Fruit fly (Drosophila melanogaster) whole organism, embryonic: ENCODE measurements around the gene Hpd.

Experiments
- Ada2b ChIP-seq: fragments of 200-800 bp; sonication (Bioruptor generic); IDR thresholded peaks from 2 replicates; pipeline ENCODE4 v1.3.6; 2022; ENCODE audit warnings: missing biosample characterization, missing genetic modification characterization
- Antp ChIP-seq: fragments of 200-800 bp; sonication (Bioruptor generic); optimal IDR thresholded peaks from 3 replicates; lab custom pipeline; 2016; ENCODE audit warnings: missing biosample characterization, missing genetic modification characterization
- C15 ChIP-seq: fragments of 200-800 bp; sonication (Bioruptor generic); IDR thresholded peaks from 3 replicates; pipeline ENCODE4 v1.3.6; 2022; ENCODE audit warnings: missing biosample characterization, missing genetic modification characterization
- CG10209 ChIP-seq: fragments of 200-800 bp; sonication (Bioruptor generic); optimal IDR thresholded peaks from 3 replicates; lab custom pipeline; 2017; ENCODE audit warnings: missing biosample characterization, mild to moderate bottlenecking, missing genetic modification characterization, missing genetic modification reagents
- CG11456 ChIP-seq: fragments of 200-800 bp; sonication (Bioruptor generic); IDR thresholded peaks from 3 replicates; pipeline ENCODE4 v1.3.6; 2022; ENCODE audit warnings: missing biosample characterization, missing genetic modification characterization
- CG12236 ChIP-seq: fragments of 200-800 bp; sonication (Bioruptor generic); optimal IDR thresholded peaks from 2 replicates; lab custom pipeline; 2016; ENCODE audit warnings: missing biosample characterization, missing genetic modification characterization
- CG1233 ChIP-seq: fragments of 200-800 bp; sonication (Bioruptor generic); optimal IDR thresholded peaks from 4 replicates; lab custom pipeline; 2018; ENCODE audit warnings: missing biosample characterization, mild to moderate bottlenecking, missing genetic modification characterization
- CG12744 ChIP-seq: fragments of 200-800 bp; sonication (Bioruptor generic); optimal IDR thresholded peaks from 2 replicates; lab custom pipeline; 2016; ENCODE audit warnings: missing biosample characterization, missing genetic modification characterization
- CG12942 ChIP-seq: fragments of 200-800 bp; sonication (Bioruptor generic); optimal IDR thresholded peaks from 3 replicates; lab custom pipeline; 2016; ENCODE audit warnings: missing biosample characterization, missing genetic modification characterization
- CG13123 ChIP-seq: fragments of 200-800 bp; sonication (Bioruptor generic); optimal IDR thresholded peaks from 2 replicates; lab custom pipeline; 2016; ENCODE audit warnings: missing biosample characterization, missing genetic modification characterization
- CG14710 ChIP-seq: fragments of 200-800 bp; sonication (Bioruptor generic); optimal IDR thresholded peaks from 3 replicates; lab custom pipeline; 2019; ENCODE audit warnings: missing biosample characterization, mild to moderate bottlenecking, missing genetic modification characterization, moderate library complexity
- CG17802 ChIP-seq: fragments of 200-800 bp; sonication (Bioruptor generic); optimal IDR thresholded peaks from 2 replicates; lab custom pipeline; 2018; ENCODE audit warnings: missing biosample characterization, mild to moderate bottlenecking, missing genetic modification characterization, moderate library complexity
- CG2120 ChIP-seq: fragments of 200-800 bp; sonication (Bioruptor generic); optimal IDR thresholded peaks from 3 replicates; lab custom pipeline; 2016; ENCODE audit warnings: missing biosample characterization, missing genetic modification characterization
- CG2129 ChIP-seq: fragments of 200-800 bp; sonication (Bioruptor generic); IDR thresholded peaks from 2 replicates; pipeline ENCODE4 v1.3.6; 2022; ENCODE audit warnings: missing biosample characterization, missing genetic modification characterization; ENCODE audit not compliant: partially characterized antibody
- CG2202 ChIP-seq: fragments of 200-800 bp; sonication (Bioruptor generic); optimal IDR thresholded peaks from 2 replicates; lab custom pipeline; 2018; ENCODE audit warnings: missing biosample characterization, mild to moderate bottlenecking, missing genetic modification characterization
- CG30020 ChIP-seq: fragments of 200-800 bp; optimal IDR thresholded peaks from 2 replicates; lab custom pipeline; 2019; ENCODE audit warnings: missing biosample characterization, mild to moderate bottlenecking, missing genetic modification characterization, moderate library complexity
- CG3065 ChIP-seq: fragments of 200-800 bp; sonication (Bioruptor generic); optimal IDR thresholded peaks from 2 replicates; lab custom pipeline; 2016; ENCODE audit warnings: missing biosample characterization, missing genetic modification characterization
- CG31365 ChIP-seq: fragments of 200-800 bp; sonication (Bioruptor generic); optimal IDR thresholded peaks from 2 replicates; lab custom pipeline; 2018; ENCODE audit warnings: missing biosample characterization, mild to moderate bottlenecking, missing genetic modification characterization
- CG3281 ChIP-seq: fragments of 200-800 bp; sonication (Bioruptor generic); optimal IDR thresholded peaks from 3 replicates; lab custom pipeline; 2017; ENCODE audit warnings: missing biosample characterization, mild to moderate bottlenecking, missing genetic modification characterization
- CG34376 ChIP-seq: fragments of 200-800 bp; sonication (Bioruptor generic); optimal IDR thresholded peaks from 2 replicates; lab custom pipeline; 2018; ENCODE audit warnings: missing biosample characterization, mild to moderate bottlenecking, missing genetic modification characterization
- CG34422 ChIP-seq: fragments of 200-800 bp; sonication (Bioruptor generic); IDR thresholded peaks from 3 replicates; pipeline ENCODE4 v1.3.6; 2022; ENCODE audit warnings: missing biosample characterization, missing genetic modification characterization
- CG5245 ChIP-seq: fragments of 200-800 bp; sonication (Bioruptor generic); optimal IDR thresholded peaks from 3 replicates; lab custom pipeline; 2016; ENCODE audit warnings: missing biosample characterization, missing genetic modification characterization
- CG5953 ChIP-seq: fragments of 200-800 bp; sonication (Bioruptor generic); IDR thresholded peaks from 2 replicates; pipeline ENCODE4 v1.3.6; 2022; ENCODE audit warnings: missing biosample characterization, missing genetic modification characterization
- CG6272 ChIP-seq: fragments of 200-800 bp; sonication (Bioruptor generic); IDR thresholded peaks from 2 replicates; pipeline ENCODE4 v1.3.6; 2022; ENCODE audit warnings: missing biosample characterization, missing genetic modification characterization
- CG6854 ChIP-seq: fragments of 200-800 bp; sonication (Bioruptor generic); optimal IDR thresholded peaks from 3 replicates; lab custom pipeline; 2017; ENCODE audit warnings: missing biosample characterization, mild to moderate bottlenecking, missing genetic modification characterization
- CG7372 ChIP-seq: fragments of 200-800 bp; sonication (Bioruptor generic); IDR thresholded peaks from 2 replicates; pipeline ENCODE4 v1.3.6; 2022; ENCODE audit warnings: missing biosample characterization, missing genetic modification characterization
- CG7745 ChIP-seq: fragments of 200-800 bp; sonication (Bioruptor generic); optimal IDR thresholded peaks from 2 replicates; lab custom pipeline; 2018; ENCODE audit warnings: missing biosample characterization, mild to moderate bottlenecking, missing genetic modification characterization, moderate library complexity
- CG9727 ChIP-seq: fragments of 200-800 bp; sonication (Bioruptor generic); optimal IDR thresholded peaks from 3 replicates; lab custom pipeline; 2017; ENCODE audit warnings: missing biosample characterization, mild to moderate bottlenecking, missing genetic modification characterization
- E2f1 ChIP-seq: fragments of 200-800 bp; sonication (Bioruptor generic); IDR thresholded peaks from 2 replicates; pipeline ENCODE4 v1.3.6; 2022; ENCODE audit warnings: missing biosample characterization, missing genetic modification characterization
- Eip74EF ChIP-seq, 2 experiments: fragments of 200-800 bp in 1 of 2; fragments of >200 bp in 1 of 2; sonication (Bioruptor generic) in 1 of 2; optimal IDR thresholded peaks; 2 replicates each; lab custom pipeline; 2017 to 2019; ENCODE audit warnings: missing biosample characterization in 2 of 2, missing genetic modification characterization in 2 of 2, mild to moderate bottlenecking in 1 of 2, moderate library complexity in 1 of 2
- HLH54F ChIP-seq: fragments of 200-800 bp; sonication (Bioruptor generic); optimal IDR thresholded peaks from 3 replicates; lab custom pipeline; 2016; ENCODE audit warnings: missing biosample characterization, missing genetic modification characterization
- MTF-1 ChIP-seq: fragments of 200-800 bp; sonication (Bioruptor generic); optimal IDR thresholded peaks from 2 replicates; lab custom pipeline; 2018; ENCODE audit warnings: missing biosample characterization, mild to moderate bottlenecking, missing genetic modification characterization, borderline replicate concordance
- Sox102F ChIP-seq: fragments of 200-800 bp; sonication (Bioruptor generic); optimal IDR thresholded peaks from 2 replicates; lab custom pipeline; 2018; ENCODE audit warnings: missing biosample characterization, mild to moderate bottlenecking, missing genetic modification characterization, moderate library complexity
- Sry-δ ChIP-seq: fragments of 200-800 bp; sonication (Bioruptor generic); optimal IDR thresholded peaks from 2 replicates; lab custom pipeline; 2016; ENCODE audit warnings: missing biosample characterization, missing genetic modification characterization
- Xrp1 ChIP-seq: fragments of 200-800 bp; sonication (Bioruptor generic); IDR thresholded peaks from 2 replicates; pipeline ENCODE4 v1.3.6; 2022; ENCODE audit warnings: missing biosample characterization, missing genetic modification characterization
- ab ChIP-seq: fragments of 200-800 bp; sonication (Bioruptor generic); optimal IDR thresholded peaks from 2 replicates; lab custom pipeline; 2016; ENCODE audit warnings: missing biosample characterization, missing genetic modification characterization
- bsh ChIP-seq, 2 experiments: fragments of 200-800 bp; sonication (Bioruptor generic); optimal IDR thresholded peaks; 2 replicates each; lab custom pipeline; 2017 to 2018; ENCODE audit warnings: mild to moderate bottlenecking in 2 of 2, missing biosample characterization in 2 of 2, missing genetic modification characterization in 2 of 2, moderate library complexity in 1 of 2
- chm ChIP-seq: fragments of 200-800 bp; sonication (Bioruptor generic); IDR thresholded peaks from 2 replicates; pipeline ENCODE4 v1.3.6; 2022; ENCODE audit warnings: missing biosample characterization, missing genetic modification characterization
- fd3F ChIP-seq: fragments of 200-800 bp; sonication (Bioruptor generic); optimal IDR thresholded peaks from 2 replicates; lab custom pipeline; 2018; ENCODE audit warnings: missing biosample characterization, mild to moderate bottlenecking, missing genetic modification characterization, moderate library complexity
- fd64A ChIP-seq: fragments of 200-800 bp; sonication (Bioruptor generic); optimal IDR thresholded peaks from 3 replicates; lab custom pipeline; 2018; ENCODE audit warnings: missing biosample characterization, mild to moderate bottlenecking, missing genetic modification characterization
- inv ChIP-seq: fragments of 200-800 bp; sonication (Bioruptor generic); IDR thresholded peaks from 2 replicates; pipeline ENCODE4 v1.3.6; 2022; ENCODE audit warnings: missing biosample characterization, missing genetic modification characterization; ENCODE audit not compliant: partially characterized antibody
- jumu ChIP-seq: fragments of 200-800 bp; sonication (Bioruptor generic); optimal IDR thresholded peaks from 3 replicates; lab custom pipeline; 2016; ENCODE audit warnings: missing biosample characterization, missing genetic modification characterization
- nau ChIP-seq: fragments of 200-800 bp; sonication (Bioruptor generic); optimal IDR thresholded peaks from 3 replicates; lab custom pipeline; 2017; ENCODE audit warnings: missing biosample characterization, mild to moderate bottlenecking, missing genetic modification characterization, missing genetic modification reagents
- nom ChIP-seq: fragments of 200-800 bp; sonication (Bioruptor generic); optimal IDR thresholded peaks from 2 replicates; lab custom pipeline; 2017; ENCODE audit warnings: missing biosample characterization, missing genetic modification characterization, mild to moderate bottlenecking, moderate library complexity, missing genetic modification reagents
- peb ChIP-seq: fragments of 200-800 bp; sonication (Bioruptor generic); IDR thresholded peaks from 2 replicates; pipeline ENCODE4 v1.3.6; 2022; ENCODE audit warnings: missing biosample characterization, missing genetic modification characterization
- pho ChIP-seq: fragments of 200-800 bp; sonication (Bioruptor generic); optimal IDR thresholded peaks from 2 replicates; lab custom pipeline; 2016; ENCODE audit warnings: missing biosample characterization, missing genetic modification characterization
- row ChIP-seq: fragments of 200-800 bp; sonication (Bioruptor generic); IDR thresholded peaks from 3 replicates; pipeline ENCODE4 v1.3.6; 2022; ENCODE audit warnings: missing biosample characterization, missing genetic modification characterization
- sd ChIP-seq: fragments of 200-800 bp; sonication (Bioruptor generic); optimal IDR thresholded peaks from 3 replicates; lab custom pipeline; 2018; ENCODE audit warnings: missing biosample characterization, mild to moderate bottlenecking, missing genetic modification characterization, moderate library complexity
- zfh1 ChIP-seq: fragments of 200-800 bp; sonication (Bioruptor generic); IDR thresholded peaks from 3 replicates; pipeline ENCODE4 v1.3.6; 2022; ENCODE audit warnings: missing biosample characterization, missing genetic modification characterization

The Hpd gene

DNA sequence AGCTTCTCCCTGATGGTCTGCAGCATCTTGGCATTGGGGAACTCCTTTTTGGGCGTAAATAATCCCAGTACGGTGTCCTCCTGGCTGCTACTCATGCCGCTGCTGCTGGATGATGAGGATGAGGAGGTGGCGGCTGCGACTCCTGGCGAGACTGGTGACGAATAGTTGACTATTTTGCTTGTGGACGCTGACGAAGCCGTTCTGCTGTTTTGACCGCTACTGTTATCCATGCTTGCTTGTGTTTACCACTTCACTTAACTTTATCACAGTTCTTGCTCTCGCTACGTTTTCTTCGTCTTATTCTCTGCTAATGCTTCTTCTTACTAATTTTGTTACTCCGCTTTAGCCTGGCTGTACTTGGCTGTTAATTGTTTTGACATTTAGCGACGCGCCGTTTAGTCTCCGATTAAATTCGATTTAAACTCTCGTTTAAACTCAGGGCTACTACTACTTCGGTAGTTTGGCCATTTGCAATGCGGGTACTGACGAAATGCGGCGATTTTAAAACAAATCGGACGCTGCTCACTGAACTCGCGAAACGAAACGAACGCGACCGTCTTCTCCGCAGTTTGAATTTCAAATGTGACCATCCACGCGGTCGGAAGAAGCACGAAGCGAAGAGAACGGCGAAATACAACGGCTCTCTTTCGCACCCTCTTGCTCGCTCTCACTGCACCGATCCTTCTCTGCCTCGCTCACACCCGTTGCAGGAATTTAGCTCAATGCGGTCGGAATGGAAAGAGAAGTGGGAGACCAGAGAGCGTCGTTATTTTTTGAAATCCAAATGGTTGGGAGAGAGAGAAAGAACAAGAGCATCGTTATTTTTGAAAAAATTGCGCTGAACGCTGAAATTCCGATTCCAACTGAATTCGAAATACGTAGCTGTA lies 38.4 kb downstream of the Hpd start, which contains the start of gene trbl (continued):
- no peak for TF ChIP-seq CG12236 (GFP tag; lab: Kevin White, UChicago)
- no peak for TF ChIP-seq CG13123 (GFP tag; lab: Kevin White, UChicago)
- no peak for TF ChIP-seq CG1233
- TF ChIP-seq CG3281 (GFP tag; lab: Kevin White, UChicago), result peak; percentile 47
- peak; percentile 71 for TF ChIP-seq CG31365 (tag; lab: Kevin White, UChicago)
- TF ChIP-seq CG17802, result no peak
- no peak for TF ChIP-seq ab (GFP tag; lab: Kevin White, UChicago)
- TF ChIP-seq Sry-δ (GFP tag; lab: Kevin White, UChicago), result no peak
- no peak for TF ChIP-seq CG5953 (GFP tag; lab: Robert Waterston, UW)
- no peak for TF ChIP-seq Ada2b
- TF ChIP-seq HLH54F, result no peak
- TF ChIP-seq CG34376 (GFP tag; lab: Kevin White, UChicago), result peak; percentile 68
- no peak for TF ChIP-seq CG6272 (GFP tag; lab: Robert Waterston, UW)
- no peak for TF ChIP-seq CG12942 (GFP tag; lab: Kevin White, UChicago)
- no peak for TF ChIP-seq CG5245 (GFP tag; lab: Kevin White, UChicago)
- no peak for TF ChIP-seq fd3F (GFP tag; lab: Kevin White, UChicago)
- TF ChIP-seq CG34422, result no peak
- TF ChIP-seq CG2129, result no peak
- peak; percentile 44 for TF ChIP-seq MTF-1 (GFP tag; lab: Kevin White, UChicago)
- peak; percentile 62 for TF ChIP-seq CG7745 (tag; lab: Kevin White, UChicago)
- no peak for TF ChIP-seq E2f1
- TF ChIP-seq peb (GFP tag; lab: Robert Waterston, UW), result no peak
- TF ChIP-seq CG10209 (GFP tag; lab: Kevin White, UChicago), result no peak
- peak; percentile 99 for TF ChIP-seq sd (tag; lab: Kevin White, UChicago)
- no peak for TF ChIP-seq C15 (GFP tag; lab: Robert Waterston, UW)
- TF ChIP-seq chm (GFP tag; lab: Robert Waterston, UW), result peak; percentile 85
- no peak for TF ChIP-seq CG7372 (GFP tag; lab: Robert Waterston, UW)
- no peak for TF ChIP-seq zfh1 (GFP tag; lab: Robert Waterston, UW)
- no peak for TF ChIP-seq CG2202
- TF ChIP-seq fd64A (GFP tag; lab: Kevin White, UChicago), result no peak
- TF ChIP-seq CG2120 (GFP tag; lab: Kevin White, UChicago), result no peak
- peak; percentile 26 for TF ChIP-seq CG14710 (tag; lab: Kevin White, UChicago)
- peak; percentile 72 for TF ChIP-seq CG6854
- no peak for TF ChIP-seq inv
- no peak for TF ChIP-seq Antp (GFP tag; lab: Kevin White, UChicago)
- peak; percentile 58 for TF ChIP-seq nom (GFP tag; lab: Kevin White, UChicago)
- no peak for TF ChIP-seq CG11456 (GFP tag; lab: Robert Waterston, UW)
- TF ChIP-seq nau (GFP tag; lab: Kevin White, UChicago), result peak; percentile 68
- TF ChIP-seq bsh (GFP tag; optimal IDR thresholded peaks at IDR 0.05; lab: Kevin White, UChicago), result no peak
- TF ChIP-seq CG30020, result peak; percentile 20
- no peak for TF ChIP-seq Sox102F (GFP tag; lab: Kevin White, UChicago)
- no peak for TF ChIP-seq jumu (GFP tag; lab: Kevin White, UChicago)
- peak; percentile 11 for TF ChIP-seq CG12744
- TF ChIP-seq Eip74EF (GFP tag; optimal IDR thresholded peaks at IDR 0.05; lab: Kevin White, UChicago), result peak in 1 of 2 experiments; percentile 67
- TF ChIP-seq CG9727 (GFP tag; lab: Kevin White, UChicago), result no peak
- peak; percentile 9; the same call in 1 of the 3 replicates for TF ChIP-seq row
- TF ChIP-seq CG3065 (GFP tag; lab: Kevin White, UChicago), result no peak
- no peak for TF ChIP-seq Xrp1 (GFP tag; lab: Robert Waterston, UW)
- TF ChIP-seq pho, result no peak
